Worm (Caenorhabditis elegans): ENCODE measurements around the gene ntl-9.

ntl-9 gene

DNA sequence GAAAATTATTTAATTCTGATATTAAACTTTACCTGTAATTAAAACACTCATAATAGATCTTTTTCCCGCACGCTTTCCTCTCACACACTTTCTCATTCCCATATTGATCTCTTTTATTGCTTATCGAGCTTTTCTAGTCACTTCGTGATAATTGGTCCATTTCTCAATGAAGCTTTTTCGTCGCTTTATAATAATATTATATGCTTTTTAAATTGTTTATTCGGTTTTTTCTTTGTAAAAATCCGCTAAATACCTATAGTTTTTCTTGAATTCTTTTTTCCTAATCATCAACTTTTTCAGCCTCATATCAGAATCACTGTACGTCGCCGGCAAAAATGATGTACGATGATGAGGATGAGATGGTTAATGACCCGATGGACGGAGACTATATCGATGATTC lies 5.0 kb upstream of the ntl-9 start, which contains the start of gene rpb-2:
Gene rpb-2, plus strand, starts transcription at position 301 of the 400 bp plus-strand sequence.
- TF ChIP-seq C08G9.2 (tag; optimal IDR thresholded peaks at IDR 0.05) (no peak), unc-42 (tag; optimal IDR thresholded peaks at IDR 0.05) (no peak), pqm-1 (tag; optimal IDR thresholded peaks at IDR 0.05) (no peak), T23F11.4 (GFP tag; optimal IDR thresholded peaks at IDR 0.05) (no peak), ceh-18 (tag; optimal IDR thresholded peaks at IDR 0.05) (no peak), fkh-10 (GFP tag; optimal IDR thresholded peaks at IDR 0.05) (no peak), elt-4 (tag; optimal IDR thresholded peaks at IDR 0.05) (no peak), rnt-1 (tag; optimal IDR thresholded peaks at IDR 0.05) (no peak), pros-1 (tag; optimal IDR thresholded peaks at IDR 0.05) (no peak), lin-11 (tag; optimal IDR thresholded peaks at IDR 0.05) (no peak), ceh-2 (tag; optimal IDR thresholded peaks at IDR 0.05) (no peak), unc-55 (GFP tag; optimal IDR thresholded peaks at IDR 0.05) (no peak), hlh-15 (tag; optimal IDR thresholded peaks at IDR 0.05) (no peak), fkh-6 (tag; optimal IDR thresholded peaks at IDR 0.05) (no peak)

ce11 chrIII:4947352-4947751 lies 3.0 kb downstream of the ntl-9 start:
- TF ChIP-seq ceh-24 (tag; optimal IDR thresholded peaks at IDR 0.05) (no peak), ceh-6 (GFP tag; optimal IDR thresholded peaks at IDR 0.05) (peak; percentile 2), ttx-3 (tag; optimal IDR thresholded peaks at IDR 0.05) (no peak), tbx-7 (tag; optimal IDR thresholded peaks at IDR 0.05) (no peak), ama-1 (optimal IDR thresholded peaks at IDR 0.05) (no peak), dve-1 (tag; optimal IDR thresholded peaks at IDR 0.05) (no peak), pros-1 (tag; optimal IDR thresholded peaks at IDR 0.05) (peak; percentile 47), lim-6 (tag; optimal IDR thresholded peaks at IDR 0.05) (no peak), ceh-19 (GFP tag; optimal IDR thresholded peaks at IDR 0.05) (peak; percentile 84), hlh-6 (tag; optimal IDR thresholded peaks at IDR 0.05) (peak; percentile 75), unc-3 (GFP tag; conservative IDR thresholded peaks at IDR 0.05) (no peak), unc-3 (tag; optimal IDR thresholded peaks at IDR 0.05) (no peak), ceh-22 (tag; optimal IDR thresholded peaks at IDR 0.05) (no peak), pqm-1 (tag; optimal IDR thresholded peaks at IDR 0.05) (no peak), sox-2 (GFP tag; IDR thresholded peaks at IDR 0.05) (no peak), ceh-9 (tag; optimal IDR thresholded peaks at IDR 0.05) (no peak), eyg-1 (tag; optimal IDR thresholded peaks at IDR 0.05) (peak; percentile 30), K02D7.2 (tag; optimal IDR thresholded peaks at IDR 0.05) (peak; percentile 37), ceh-14 (tag; optimal IDR thresholded peaks at IDR 0.05) (peak; percentile 66), pag-3 (tag; optimal IDR thresholded peaks at IDR 0.05; ENCODE audit: borderline replicate concordance) (no peak), C38D4.7 (GFP tag; optimal IDR thresholded peaks at IDR 0.05) (peak; percentile 18), C08G9.2 (tag; optimal IDR thresholded peaks at IDR 0.05) (peak; percentile 60), nhr-11 (tag; optimal IDR thresholded peaks at IDR 0.05) (no peak), pha-2 (tag; optimal IDR thresholded peaks at IDR 0.05) (peak; percentile 10), ahr-1 (tag; optimal IDR thresholded peaks at IDR 0.05) (no peak), hlh-13 (GFP tag; optimal IDR thresholded peaks at IDR 0.05) (no peak), ceh-45 (GFP tag; IDR thresholded peaks at IDR 0.05) (no peak), zip-5 (tag; optimal IDR thresholded peaks at IDR 0.05) (no peak), pax-1 (tag; optimal IDR thresholded peaks at IDR 0.05) (no peak), odd-2 (tag; optimal IDR thresholded peaks at IDR 0.05) (no peak), unc-55 (GFP tag; optimal IDR thresholded peaks at IDR 0.05) (no peak), hlh-30 (tag; optimal IDR thresholded peaks at IDR 0.05; ENCODE audit: insufficient read depth) (peak; percentile 77), npax-4 (tag; optimal IDR thresholded peaks at IDR 0.05) (no peak), nhr-232 (tag; optimal IDR thresholded peaks at IDR 0.05) (peak; percentile 9), pat-9 (tag; optimal IDR thresholded peaks at IDR 0.05) (no peak), Y22D7AL.16 (tag; optimal IDR thresholded peaks at IDR 0.05) (no peak), mec-3 (tag; optimal IDR thresholded peaks at IDR 0.05; ENCODE audit: borderline replicate concordance) (peak; percentile 51), nfya-1 (tag; optimal IDR thresholded peaks at IDR 0.05) (peak; percentile 73), ceh-18 (tag; optimal IDR thresholded peaks at IDR 0.05) (peak; percentile 24), ztf-16 (tag; optimal IDR thresholded peaks at IDR 0.05) (no peak), ceh-31 (tag; optimal IDR thresholded peaks at IDR 0.05) (peak; percentile 84), gmeb-2 (tag; optimal IDR thresholded peaks at IDR 0.05) (no peak), lin-11 (tag; optimal IDR thresholded peaks at IDR 0.05) (no peak), rnt-1 (tag; optimal IDR thresholded peaks at IDR 0.05) (peak; percentile 85), pha-4 (tag; optimal IDR thresholded peaks at IDR 0.05) (no peak)
